Worm (Caenorhabditis elegans): ENCODE data around the gene nspc-15.

Gene nspc-15

ce11 chrX:12348329-12348728 lies 12.2 kb upstream of the nspc-15 start, which contains the start of gene F42F12.14:
F42F12.14 (plus strand) TSS chrX:12348629.
- TF ChIP-seq klf-2 (GFP tag; conservative IDR thresholded peaks at IDR 0.05) (no peak), tab-1 (GFP tag; IDR thresholded peaks at IDR 0.05) (no peak), cog-1 (tag; optimal IDR thresholded peaks at IDR 0.05) (no peak), flt-1 (GFP tag; IDR thresholded peaks at IDR 0.05) (no peak), ref-1 (GFP tag; conservative IDR thresholded peaks at IDR 0.05) (no peak), ztf-23 (GFP tag; IDR thresholded peaks at IDR 0.05) (no peak), ztf-29 (GFP tag; IDR thresholded peaks at IDR 0.05) (no peak), T22C8.4 (GFP tag; IDR thresholded peaks at IDR 0.05) (no peak), med-1 (GFP tag; optimal IDR thresholded peaks at IDR 0.05; ENCODE audit: insufficient read depth) (no peak)

- TF ChIP-seq ref-1 (GFP tag; conservative IDR thresholded peaks at IDR 0.05), result no peak
- no peak for TF ChIP-seq ztf-23 (GFP tag; IDR thresholded peaks at IDR 0.05)
- TF ChIP-seq tab-1 (GFP tag; IDR thresholded peaks at IDR 0.05), result no peak
- TF ChIP-seq med-1 (GFP tag; optimal IDR thresholded peaks at IDR 0.05; ENCODE audit: insufficient read depth), result no peak
- no peak for TF ChIP-seq flt-1 (GFP tag; IDR thresholded peaks at IDR 0.05)
- TF ChIP-seq klf-2 (GFP tag; conservative IDR thresholded peaks at IDR 0.05), result no peak
- no peak for TF ChIP-seq ztf-29 (GFP tag; IDR thresholded peaks at IDR 0.05)
- TF ChIP-seq T22C8.4 (GFP tag; IDR thresholded peaks at IDR 0.05), result no peak
- no peak for TF ChIP-seq cog-1 (tag; optimal IDR thresholded peaks at IDR 0.05)
Observed at ce11 chrX:12350207-12350606, 10.3 kb upstream of the nspc-15 start, which contains the start of gene F42F12.3. F42F12.3 (plus strand) TSS chrX:12350578.

- TF ChIP-seq tab-1 (GFP tag; IDR thresholded peaks at IDR 0.05) (no peak), ztf-29 (GFP tag; IDR thresholded peaks at IDR 0.05) (no peak)
Observed at ce11 chrX:12352872-12353271, 7.7 kb upstream of the nspc-15 start, which contains the start of gene F42F12.4. F42F12.4 (minus strand) TSS chrX:12352947.

- no peak for TF ChIP-seq ref-1 (GFP tag; conservative IDR thresholded peaks at IDR 0.05)
- no peak for TF ChIP-seq med-1 (GFP tag; optimal IDR thresholded peaks at IDR 0.05; ENCODE audit: insufficient read depth)
- TF ChIP-seq ztf-23 (GFP tag; IDR thresholded peaks at IDR 0.05), result no peak
- TF ChIP-seq klf-2 (GFP tag; conservative IDR thresholded peaks at IDR 0.05), result no peak
Observed at ce11 chrX:12356581-12356980, 4.0 kb upstream of the nspc-15 start, which contains the start of gene nspc-12. nspc-12 (minus strand) TSS chrX:12356681.

- TF ChIP-seq tab-1 (GFP tag; IDR thresholded peaks at IDR 0.05) (no peak), ztf-29 (GFP tag; IDR thresholded peaks at IDR 0.05) (no peak), med-1 (GFP tag; optimal IDR thresholded peaks at IDR 0.05; ENCODE audit: insufficient read depth) (no peak), ref-1 (GFP tag; conservative IDR thresholded peaks at IDR 0.05) (no peak), flt-1 (GFP tag; IDR thresholded peaks at IDR 0.05) (no peak), T22C8.4 (GFP tag; IDR thresholded peaks at IDR 0.05) (no peak), klf-2 (GFP tag; conservative IDR thresholded peaks at IDR 0.05) (no peak), ztf-23 (GFP tag; IDR thresholded peaks at IDR 0.05) (no peak), cog-1 (tag; optimal IDR thresholded peaks at IDR 0.05) (no peak)
Observed at ce11 chrX:12357127-12357526, 3.4 kb upstream of the nspc-15 start, which contains the start of gene nspc-13. nspc-13 (plus strand) TSS chrX:12357427.

ce11 chrX:12358957-12359356 lies 1.6 kb upstream of the nspc-15 start, which contains the start of gene nspc-14:
nspc-14 (minus strand) TSS chrX:12359057.
- TF ChIP-seq T22C8.4 (GFP tag; IDR thresholded peaks at IDR 0.05) (no peak), ztf-23 (GFP tag; IDR thresholded peaks at IDR 0.05) (no peak), ref-1 (GFP tag; conservative IDR thresholded peaks at IDR 0.05) (no peak), flt-1 (GFP tag; IDR thresholded peaks at IDR 0.05) (no peak), klf-2 (GFP tag; conservative IDR thresholded peaks at IDR 0.05) (no peak), med-1 (GFP tag; optimal IDR thresholded peaks at IDR 0.05; ENCODE audit: insufficient read depth) (no peak), ztf-29 (GFP tag; IDR thresholded peaks at IDR 0.05) (no peak), tab-1 (GFP tag; IDR thresholded peaks at IDR 0.05) (no peak), cog-1 (tag; optimal IDR thresholded peaks at IDR 0.05) (no peak)

ce11 chrX:12362951-12363486 lies 2.5 kb downstream of the nspc-15 start:
- TF ChIP-seq ztf-23 (GFP tag; IDR thresholded peaks at IDR 0.05) (0 out of 2 replicates have a peak, but pooled peaks have one; percentile 35), tab-1 (GFP tag; IDR thresholded peaks at IDR 0.05) (no peak), ref-1 (GFP tag; conservative IDR thresholded peaks at IDR 0.05) (no peak), ztf-29 (GFP tag; IDR thresholded peaks at IDR 0.05) (no peak), T22C8.4 (GFP tag; IDR thresholded peaks at IDR 0.05) (peak; percentile 91), med-1 (GFP tag; optimal IDR thresholded peaks at IDR 0.05; ENCODE audit: insufficient read depth) (peak; percentile 12), klf-2 (GFP tag; conservative IDR thresholded peaks at IDR 0.05) (peak; percentile 44; the same call in 1 of the 2 replicates), cog-1 (tag; optimal IDR thresholded peaks at IDR 0.05) (peak; percentile 87)

- no peak for TF ChIP-seq tab-1 (GFP tag; IDR thresholded peaks at IDR 0.05)
- TF ChIP-seq ztf-29 (GFP tag; IDR thresholded peaks at IDR 0.05), result no peak
- TF ChIP-seq med-1 (GFP tag; optimal IDR thresholded peaks at IDR 0.05; ENCODE audit: insufficient read depth), result no peak
- no peak for TF ChIP-seq flt-1 (GFP tag; IDR thresholded peaks at IDR 0.05)
- TF ChIP-seq cog-1 (tag; optimal IDR thresholded peaks at IDR 0.05), result no peak
- TF ChIP-seq T22C8.4 (GFP tag; IDR thresholded peaks at IDR 0.05), result no peak
- TF ChIP-seq ref-1 (GFP tag; conservative IDR thresholded peaks at IDR 0.05), result no peak
- no peak for TF ChIP-seq klf-2 (GFP tag; conservative IDR thresholded peaks at IDR 0.05)
- no peak for TF ChIP-seq ztf-23 (GFP tag; IDR thresholded peaks at IDR 0.05)
Observed at ce11 chrX:12364804-12365203, 4.3 kb downstream of the nspc-15 start, which contains the start of gene F19H6.5. F19H6.5 (minus strand) TSS chrX:12364904.

ce11 chrX:12365388-12365787 lies 4.8 kb downstream of the nspc-15 start, which contains the start of gene F19H6.4:
F19H6.4 (plus strand) TSS chrX:12365688.
- TF ChIP-seq ref-1 (GFP tag; conservative IDR thresholded peaks at IDR 0.05), result no peak
- TF ChIP-seq ztf-23 (GFP tag; IDR thresholded peaks at IDR 0.05), result no peak
- TF ChIP-seq klf-2 (GFP tag; conservative IDR thresholded peaks at IDR 0.05), result no peak
- no peak for TF ChIP-seq tab-1 (GFP tag; IDR thresholded peaks at IDR 0.05)
- TF ChIP-seq flt-1 (GFP tag; IDR thresholded peaks at IDR 0.05), result no peak
- no peak for TF ChIP-seq T22C8.4 (GFP tag; IDR thresholded peaks at IDR 0.05)
- TF ChIP-seq ztf-29 (GFP tag; IDR thresholded peaks at IDR 0.05), result no peak
- TF ChIP-seq med-1 (GFP tag; optimal IDR thresholded peaks at IDR 0.05; ENCODE audit: insufficient read depth), result no peak
- TF ChIP-seq cog-1 (tag; optimal IDR thresholded peaks at IDR 0.05), result no peak

All from whole organism, midembryonic.